Worm (Caenorhabditis elegans): Measurements from ENCODE around the gene D1044.4.

DNA sequence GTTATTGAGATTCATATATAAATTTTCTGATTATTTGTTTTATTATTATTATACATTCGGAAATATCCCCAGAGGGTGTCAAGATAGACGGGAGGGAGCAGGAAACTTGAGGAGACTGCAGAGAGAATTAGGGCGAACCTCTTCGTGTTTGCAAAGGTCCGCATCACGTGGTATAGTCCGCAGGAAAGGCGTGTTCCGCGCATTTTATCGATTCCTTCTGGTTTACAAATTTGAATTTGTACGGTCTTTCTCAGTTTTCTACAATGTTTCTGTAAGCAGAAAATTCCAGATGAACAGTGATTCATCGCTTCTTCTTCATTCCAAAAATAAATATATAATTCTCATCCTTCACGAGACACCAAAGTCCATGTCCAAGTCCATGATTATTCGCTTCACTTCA is 21.9 kb downstream of the D1044.4 start:
- TF ChIP-seq ceh-83 (GFP tag; optimal IDR thresholded peaks at IDR 0.05): no peak
- TF ChIP-seq nhr-28 (tag; optimal IDR thresholded peaks at IDR 0.05): no peak
- TF ChIP-seq snpc-4 (tag; optimal IDR thresholded peaks at IDR 0.05): no peak
- TF ChIP-seq blmp-1 (tag; optimal IDR thresholded peaks at IDR 0.05): no peak
- no peak for TF ChIP-seq unc-120 (tag; optimal IDR thresholded peaks at IDR 0.05; ENCODE audit: poor library complexity, severe bottlenecking)

Measured in whole organism, mixed stage, embryonic.